Worm (Caenorhabditis elegans) whole organism, young adult: Measurements from ENCODE around the gene ncx-6.

Source experiments
- F52B5.7 ChIP-seq: sonication (generic microtip); optimal IDR thresholded peaks from 2 replicates; lab custom pipeline; 2016; ENCODE audit warnings: mild to moderate bottlenecking, missing genetic modification characterization, missing compliant biosample characterization
- F57A8.1 ChIP-seq: fragments of 200-800 bp; sonication (Bioruptor generic); optimal IDR thresholded peaks from 2 replicates; lab custom pipeline; 2018; ENCODE audit warnings: mild to moderate bottlenecking, missing genetic modification characterization, moderate library complexity, missing compliant biosample characterization
- bed-1 ChIP-seq: fragments of 200-800 bp; sonication (Bioruptor generic); IDR thresholded peaks from 2 replicates; pipeline ENCODE4 v1.3.6; 2022; ENCODE audit warnings: missing genetic modification reagents, missing genetic modification characterization, missing compliant biosample characterization
- ccch-3 ChIP-seq: fragments of 200-800 bp; sonication (Bioruptor generic); optimal IDR thresholded peaks from 2 replicates; lab custom pipeline; 2018; ENCODE audit warnings: mild to moderate bottlenecking, missing genetic modification characterization, missing compliant biosample characterization
- cebp-1 ChIP-seq, 2 experiments: fragments of 200-800 bp in 1 of 2; sonication (Bioruptor generic) in 1 of 2; sonication (generic microtip) in 1 of 2; IDR thresholded peaks in 1 of 2; optimal IDR thresholded peaks in 1 of 2; 2 replicates each; pipeline versions ENCODE4 v1.3.6 to Lab custom; 2017 to 2022; ENCODE audit warnings: missing compliant biosample characterization in 2 of 2, missing genetic modification characterization in 2 of 2, mild to moderate bottlenecking in 1 of 2, missing genetic modification reagents in 1 of 2, moderate library complexity in 1 of 2
- ekl-4 ChIP-seq: fragments of 200-800 bp; sonication (Bioruptor generic); IDR thresholded peaks from 2 replicates; pipeline ENCODE4 v1.3.6; 2022; ENCODE audit warnings: missing genetic modification reagents, missing genetic modification characterization, missing compliant biosample characterization
- him-1 ChIP-seq: sonication (generic microtip); optimal IDR thresholded peaks from 2 replicates; lab custom pipeline; 2016; ENCODE audit warnings: missing genotype, missing genetic modification reagents, missing genetic modification characterization, missing compliant biosample characterization
- lag-1 ChIP-seq: fragments of 200-800 bp; sonication (Bioruptor generic); IDR thresholded peaks from 2 replicates; pipeline ENCODE4 v1.3.6; 2022; ENCODE audit warnings: missing genetic modification reagents, missing genetic modification characterization, missing compliant biosample characterization
- nfya-1 ChIP-seq: sonication (generic microtip); optimal IDR thresholded peaks from 2 replicates; lab custom pipeline; 2017; ENCODE audit warnings: antibody characterized with exemption, missing compliant biosample characterization, missing genetic modification characterization, borderline replicate concordance; ENCODE audit not compliant: insufficient read depth
- pha-4 ChIP-seq: fragments of 150-350 bp; sonication (generic microtip); optimal IDR thresholded peaks from 2 replicates; lab custom pipeline; 2014; ENCODE audit warnings: missing biosample characterization, missing genetic modification reagents, missing genetic modification characterization
- tbx-9 ChIP-seq: sonication (generic microtip); optimal IDR thresholded peaks from 2 replicates; lab custom pipeline; 2016; ENCODE audit warnings: borderline replicate concordance, missing genetic modification characterization, inconsistent platforms, missing compliant biosample characterization
- unc-130 ChIP-seq: sonication (generic microtip); optimal IDR thresholded peaks from 2 replicates; lab custom pipeline; 2016; ENCODE audit warnings: missing genetic modification reagents, missing genetic modification characterization, missing compliant biosample characterization
- unc-62 ChIP-seq: fragments of 150-350 bp; optimal IDR thresholded peaks from 2 replicates; lab custom pipeline; 2014; ENCODE audit warnings: missing biosample characterization, missing genetic modification reagents, missing genetic modification characterization

DNA sequence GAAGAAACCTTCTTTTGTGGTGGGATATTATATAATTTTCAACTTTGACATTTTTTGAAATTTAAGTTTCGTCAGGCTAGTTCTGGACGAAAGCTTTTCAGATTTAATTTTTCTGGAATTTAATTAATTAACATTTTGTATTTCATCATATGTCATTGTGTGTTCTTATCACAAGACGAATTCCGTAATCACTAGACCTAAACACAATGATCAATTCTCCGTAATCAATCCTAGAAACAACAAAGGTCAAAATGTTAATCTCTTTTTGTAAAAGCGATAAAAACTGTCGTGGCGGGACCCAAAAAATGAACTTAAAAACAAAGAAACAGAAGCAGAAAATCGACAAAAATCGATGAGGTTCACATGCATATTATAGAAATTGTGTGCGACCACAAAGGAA is 982 bp upstream of the ncx-6 start:
- no peak for TF ChIP-seq unc-62 (GFP tag; lab: Kevin White, UChicago)
- no peak for TF ChIP-seq him-1 (tag; lab: Kevin White, UChicago)
- TF ChIP-seq nfya-1 = no peak
- TF ChIP-seq ekl-4 (GFP tag; lab: Robert Waterston, UW) = no peak
- no peak for TF ChIP-seq cebp-1 (GFP tag; IDR thresholded peaks at IDR 0.05; lab: Robert Waterston, UW)
- no peak for TF ChIP-seq cebp-1 (tag; optimal IDR thresholded peaks at IDR 0.05; lab: Kevin White, UChicago)
- no peak for TF ChIP-seq F52B5.7
- no peak for TF ChIP-seq pha-4 (tag; lab: Kevin White, UChicago)
- no peak for TF ChIP-seq ccch-3 (GFP tag; lab: Kevin White, UChicago)
- TF ChIP-seq F57A8.1 (GFP tag; lab: Kevin White, UChicago) = no peak
- no peak for TF ChIP-seq lag-1 (GFP tag; lab: Robert Waterston, UW)
- no peak for TF ChIP-seq tbx-9 (tag; lab: Kevin White, UChicago)
- no peak for TF ChIP-seq unc-130
- no peak for TF ChIP-seq bed-1 (GFP tag; lab: Robert Waterston, UW)
